Fruit fly (Drosophila melanogaster) Kc167 (cell line): ENCODE results near the gene CG11350.

Source experiments
- Myc ChIP-seq: fragments of >200 bp; optimal IDR thresholded peaks from 2 replicates; lab custom pipeline; 2017; ENCODE audit warnings: missing external identifiers
- Sin3A ChIP-seq: fragments of >200 bp; optimal IDR thresholded peaks from 2 replicates; lab custom pipeline; 2018; ENCODE audit warnings: missing external identifiers
- h ChIP-seq: fragments of >200 bp; optimal IDR thresholded peaks from 3 replicates; lab custom pipeline; 2018; ENCODE audit warnings: missing external identifiers
- insv ChIP-seq: fragments of >200 bp; optimal IDR thresholded peaks from 3 replicates; lab custom pipeline; 2018; ENCODE audit warnings: missing external identifiers
- psq ChIP-seq: fragments of >200 bp; optimal IDR thresholded peaks from 2 replicates; lab custom pipeline; 2017; ENCODE audit warnings: missing external identifiers
- ttk ChIP-seq: sonication (Bioruptor generic); optimal IDR thresholded peaks from 2 replicates; lab custom pipeline; 2017; ENCODE audit warnings: missing external identifiers

DNA sequence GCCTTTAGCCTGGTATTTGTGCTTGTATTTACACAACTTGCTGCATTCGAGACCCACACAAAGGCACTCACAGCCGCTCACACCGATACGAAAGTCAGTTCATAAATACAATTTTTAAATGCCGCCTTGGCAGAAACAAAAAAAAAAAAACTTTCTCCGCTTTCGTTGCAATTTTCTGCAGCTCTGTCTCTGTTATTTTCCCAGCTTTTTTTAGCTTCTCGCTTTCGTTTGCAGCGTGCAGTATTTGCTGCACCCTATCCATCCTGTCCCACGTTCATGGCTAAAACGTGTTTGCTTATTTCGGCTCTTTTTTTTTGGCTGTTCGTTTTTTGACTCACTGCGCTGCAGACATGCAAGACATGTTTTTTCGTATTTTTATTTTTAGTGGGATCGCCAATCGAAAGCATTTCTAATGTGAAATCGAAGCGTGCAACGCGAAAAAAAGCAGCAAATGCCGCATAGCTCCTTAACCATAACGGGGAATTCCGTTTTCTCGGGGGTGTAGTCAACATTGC is 36.9 kb downstream of the CG11350 start:
- TF ChIP-seq psq (lab: Kevin White, UChicago) (no peak), Myc (no peak), h (no peak), Sin3A (lab: Kevin White, UChicago) (no peak), insv (lab: Kevin White, UChicago) (no peak), ttk (lab: Kevin White, UChicago) (no peak)
